Worm (Caenorhabditis elegans) whole organism, L4/young adult: Measurements from ENCODE around the gene ins-37.

Experiments
- W03F9.2 ChIP-seq: fragments of 150-350 bp; optimal IDR thresholded peaks from 2 replicates; lab custom pipeline; 2014; ENCODE audit warnings: missing biosample characterization, missing genetic modification characterization
- dao-5 ChIP-seq: sonication (generic microtip); optimal IDR thresholded peaks from 2 replicates; lab custom pipeline; 2016; ENCODE audit warnings: missing genotype, missing genetic modification characterization, moderate library complexity, missing compliant biosample characterization
- him-1 ChIP-seq: sonication (generic microtip); optimal IDR thresholded peaks from 2 replicates; lab custom pipeline; 2016; ENCODE audit warnings: missing genotype, missing genetic modification reagents, missing genetic modification characterization, missing compliant biosample characterization

- no peak for TF ChIP-seq dao-5
- no peak for TF ChIP-seq W03F9.2
- no peak for TF ChIP-seq him-1 (tag; lab: Kevin White, UChicago)
These were observed 50.3 kb downstream of the ins-37 start for ce11 chrII:13785582-13785981.
